In the genomic region with DNA sequence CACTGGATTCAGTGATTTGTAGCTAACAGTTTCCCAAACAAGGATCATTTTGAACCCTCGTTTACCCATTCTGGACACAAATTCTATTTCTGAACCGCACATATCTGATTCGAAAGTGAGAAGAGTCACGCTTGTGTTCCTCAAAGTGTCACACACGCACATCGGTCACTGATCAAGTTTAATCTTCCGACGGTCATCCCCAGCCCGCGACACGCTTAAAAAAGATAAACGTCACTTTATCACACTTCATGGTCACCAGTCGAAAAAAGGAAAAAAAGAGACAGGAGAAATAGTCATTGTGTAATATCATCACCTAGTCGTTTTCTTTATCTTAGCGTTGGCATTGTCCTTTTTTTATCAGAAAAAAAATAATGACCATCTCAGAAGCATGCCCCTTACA, we compare ENCODE assay signal across 5 worm cellular contexts.
TF ChIP-seq lines count a peak whose summit lies in the region.

No protein-coding gene starts in this region.

TF ChIP-seq in whole organism, L1 larva, 84 proteins besides CTCF, POLR2A, EP300 and RAD21 (continues in another document):
- TF ChIP-seq ceh-63 (GFP tag; optimal IDR thresholded peaks at IDR 0.05; lab: Kevin White, UChicago) (no peak), elt-3 (tag; optimal IDR thresholded peaks at IDR 0.05; lab: Kevin White, UChicago) (peak in 2 of 6 experiments; percentile 44 to 78), nhr-19 (GFP tag; conservative IDR thresholded peaks at IDR 0.05; lab: Robert Waterston, UW) (peak; percentile 45), snpc-4 (tag; optimal IDR thresholded peaks at IDR 0.05; lab: Kevin White, UChicago) (no peak), nhr-90 (tag; optimal IDR thresholded peaks at IDR 0.05; lab: Kevin White, UChicago; ENCODE audit: poor library complexity) (peak; percentile 7), lin-35 (GFP tag; optimal IDR thresholded peaks at IDR 0.05; lab: Kevin White, UChicago) (peak in 1 of 2 experiments; percentile 50), skn-1 (tag; optimal IDR thresholded peaks at IDR 0.05; lab: Kevin White, UChicago) (peak; percentile 1), nhr-71 (tag; optimal IDR thresholded peaks at IDR 0.05; lab: Kevin White, UChicago) (peak; percentile 64), mdl-1 (tag; optimal IDR thresholded peaks at IDR 0.05; lab: Kevin White, UChicago) (peak in 1 of 2 experiments; percentile 37), unc-62 (GFP tag; optimal IDR thresholded peaks at IDR 0.05; lab: Kevin White, UChicago) (no peak), blmp-1 (tag; optimal IDR thresholded peaks at IDR 0.05; lab: Kevin White, UChicago) (peak; percentile 80), snu-23 (GFP tag; optimal IDR thresholded peaks at IDR 0.05; lab: Kevin White, UChicago) (peak; percentile 42), alr-1 (tag; optimal IDR thresholded peaks at IDR 0.05; lab: Kevin White, UChicago; ENCODE audit: borderline replicate concordance) (no peak), nhr-85 (tag; lab: Kevin White, UChicago) (peak; percentile 91), tlp-1 (tag; optimal IDR thresholded peaks at IDR 0.05; lab: Kevin White, UChicago) (no peak), pax-3 (tag; optimal IDR thresholded peaks at IDR 0.05; lab: Kevin White, UChicago) (no peak), lin-14 (GFP tag; optimal IDR thresholded peaks at IDR 0.05; lab: Kevin White, UChicago) (peak; percentile 63)

TF ChIP-seq in whole organism, L2 larva, 48 proteins besides CTCF, POLR2A, EP300 and RAD21:
- TF ChIP-seq nhr-129 (tag; optimal IDR thresholded peaks at IDR 0.05; lab: Kevin White, UChicago), result peak; percentile 55
- TF ChIP-seq C34F6.9 (tag; optimal IDR thresholded peaks at IDR 0.05; lab: Kevin White, UChicago), result no peak
- peak; percentile 87 for TF ChIP-seq sma-9 (GFP tag; optimal IDR thresholded peaks at IDR 0.05; lab: Kevin White, UChicago)
- no peak for TF ChIP-seq sma-9 (tag; optimal IDR thresholded peaks at IDR 0.05; lab: Kevin White, UChicago)
- TF ChIP-seq mdl-1 (tag; optimal IDR thresholded peaks at IDR 0.05; lab: Kevin White, UChicago), result peak in 1 of 2 experiments; percentile 29
- peak; percentile 72 for TF ChIP-seq blmp-1 (tag; optimal IDR thresholded peaks at IDR 0.05; lab: Kevin White, UChicago; ENCODE audit: insufficient read depth)
- TF ChIP-seq nhr-21 (tag; optimal IDR thresholded peaks at IDR 0.05; lab: Kevin White, UChicago), result peak; percentile 86
- peak; percentile 49 for TF ChIP-seq sma-3 (GFP tag; optimal IDR thresholded peaks at IDR 0.05; lab: Kevin White, UChicago)
- TF ChIP-seq nhr-12 (tag; optimal IDR thresholded peaks at IDR 0.05; lab: Kevin White, UChicago), result no peak
- no peak for TF ChIP-seq unc-55 (GFP tag; optimal IDR thresholded peaks at IDR 0.05; lab: Kevin White, UChicago)
- TF ChIP-seq nhr-25 (tag; optimal IDR thresholded peaks at IDR 0.05; lab: Kevin White, UChicago), result peak; percentile 76

TF ChIP-seq in whole organism, L3 larva, 47 proteins besides CTCF, POLR2A, EP300 and RAD21:
- TF ChIP-seq nhr-25 (tag; optimal IDR thresholded peaks at IDR 0.05; lab: Kevin White, UChicago) (peak; percentile 81), nhr-43 (tag; optimal IDR thresholded peaks at IDR 0.05; lab: Kevin White, UChicago; ENCODE audit: poor library complexity, severe bottlenecking) (peak; percentile 91), mdl-1 (tag; optimal IDR thresholded peaks at IDR 0.05; lab: Kevin White, UChicago) (no peak), nhr-23 (tag; optimal IDR thresholded peaks at IDR 0.05; lab: Kevin White, UChicago) (peak; percentile 39)

TF ChIP-seq in whole organism, L4 larva, 104 proteins besides CTCF, POLR2A, EP300 and RAD21:
- TF ChIP-seq dmd-6 (GFP tag; IDR thresholded peaks at IDR 0.05; lab: Robert Waterston, UW) (peak; percentile 45), hlh-30 (tag; optimal IDR thresholded peaks at IDR 0.05; lab: Kevin White, UChicago; ENCODE audit: insufficient read depth) (peak; percentile 83), ctbp-1 (GFP tag; IDR thresholded peaks at IDR 0.05; lab: Robert Waterston, UW) (no peak), hlh-11 (tag; optimal IDR thresholded peaks at IDR 0.05; lab: Kevin White, UChicago) (peak; percentile 83), dpl-1 (GFP tag; optimal IDR thresholded peaks at IDR 0.05; lab: Kevin White, UChicago) (no peak), nhr-48 (tag; optimal IDR thresholded peaks at IDR 0.05; lab: Kevin White, UChicago) (peak; percentile 79), nhr-25 (tag; optimal IDR thresholded peaks at IDR 0.05; lab: Kevin White, UChicago; ENCODE audit: borderline replicate concordance, insufficient read depth) (peak; percentile 52), aha-1 (tag; lab: Kevin White, UChicago) (peak; percentile 87), nhr-102 (tag; optimal IDR thresholded peaks at IDR 0.05; lab: Kevin White, UChicago) (no peak), mxl-3 (GFP tag; optimal IDR thresholded peaks at IDR 0.05; lab: Kevin White, UChicago) (peak; percentile 70), cey-2 (tag; optimal IDR thresholded peaks at IDR 0.05; lab: Kevin White, UChicago; ENCODE audit: borderline replicate concordance, insufficient read depth) (peak; percentile 28), unc-62 (GFP tag; optimal IDR thresholded peaks at IDR 0.05 in 1 of 2; lab: Kevin White, UChicago) (peak in 1 of 2 experiments; percentile 25), unc-62 (tag; optimal IDR thresholded peaks at IDR 0.05; lab: Kevin White, UChicago) (no peak), nhr-28 (tag; optimal IDR thresholded peaks at IDR 0.05; lab: Kevin White, UChicago) (peak; percentile 96), mdl-1 (tag; optimal IDR thresholded peaks at IDR 0.05; lab: Kevin White, UChicago) (peak; percentile 36 to 73), lim-7 (GFP tag; IDR thresholded peaks at IDR 0.05; lab: Robert Waterston, UW) (no peak), dve-1 (tag; optimal IDR thresholded peaks at IDR 0.05; lab: Kevin White, UChicago; ENCODE audit: insufficient read depth) (no peak), nhr-77 (tag; optimal IDR thresholded peaks at IDR 0.05; lab: Kevin White, UChicago) (peak; percentile 26)

TF ChIP-seq in whole organism, young adult, 124 proteins besides CTCF, POLR2A, EP300 and RAD21:
- TF ChIP-seq nfyb-1 (GFP tag; IDR thresholded peaks at IDR 0.05; lab: Robert Waterston, UW), result no peak
- TF ChIP-seq K11D2.4 (GFP tag; IDR thresholded peaks at IDR 0.05; lab: Robert Waterston, UW), result 0 out of 2 replicates have a peak, but pooled peaks have one; percentile 30
- TF ChIP-seq chd-7 (tag; optimal IDR thresholded peaks at IDR 0.05; lab: Kevin White, UChicago), result peak; percentile 33
- peak; percentile 17 for TF ChIP-seq lin-40 (tag; optimal IDR thresholded peaks at IDR 0.05; lab: Kevin White, UChicago)
- peak; percentile 78 for TF ChIP-seq ztf-26 (tag; optimal IDR thresholded peaks at IDR 0.05; lab: Kevin White, UChicago)
- peak; percentile 63 for TF ChIP-seq die-1 (tag; optimal IDR thresholded peaks at IDR 0.05; lab: Kevin White, UChicago)
- no peak for TF ChIP-seq C06A6.2 (GFP tag; conservative IDR thresholded peaks at IDR 0.05; lab: Robert Waterston, UW)
- TF ChIP-seq efl-1 (GFP tag; optimal IDR thresholded peaks at IDR 0.05; lab: Kevin White, UChicago), result no peak
- no peak for TF ChIP-seq ccch-3 (GFP tag; optimal IDR thresholded peaks at IDR 0.05; lab: Kevin White, UChicago)
- peak; percentile 17 for TF ChIP-seq somi-1 (GFP tag; optimal IDR thresholded peaks at IDR 0.05; lab: Kevin White, UChicago)
- no peak for TF ChIP-seq snpc-1.1 (tag; optimal IDR thresholded peaks at IDR 0.05; lab: Kevin White, UChicago; ENCODE audit: insufficient read depth)
